Worm (Caenorhabditis elegans) whole organism, L3 larva: ENCODE measurements around the gene B0334.5.

Source experiments
- R02D3.7 ChIP-seq: fragments of 150-350 bp; optimal IDR thresholded peaks from 2 replicates; lab custom pipeline; 2014; ENCODE audit warnings: missing biosample characterization, missing genetic modification characterization
- ZK546.5 ChIP-seq: sonication (generic microtip); optimal IDR thresholded peaks from 2 replicates; lab custom pipeline; 2017; ENCODE audit warnings: missing biosample characterization, missing genetic modification characterization
- aly-2 ChIP-seq: fragments of 150-350 bp; optimal IDR thresholded peaks from 2 replicates; lab custom pipeline; 2014; ENCODE audit warnings: missing biosample characterization, missing genetic modification characterization
- ama-1 ChIP-seq: fragments of 150-350 bp; optimal IDR thresholded peaks from 2 replicates; lab custom pipeline; 2018
- ceh-16 ChIP-seq: sonication (generic microtip); optimal IDR thresholded peaks from 2 replicates; lab custom pipeline; 2017; ENCODE audit warnings: missing biosample characterization, missing genetic modification characterization
- ceh-28 ChIP-seq: fragments of 150-350 bp; optimal IDR thresholded peaks from 2 replicates; lab custom pipeline; 2014; ENCODE audit warnings: missing biosample characterization, missing genetic modification reagents, missing genetic modification characterization
- ceh-82 ChIP-seq: fragments of 150-350 bp; optimal IDR thresholded peaks from 2 replicates; lab custom pipeline; 2014; ENCODE audit warnings: missing biosample characterization, missing genetic modification characterization
- ceh-9 ChIP-seq: sonication (generic microtip); optimal IDR thresholded peaks from 2 replicates; lab custom pipeline; 2018; ENCODE audit warnings: missing biosample characterization, missing genetic modification characterization
- daf-12 ChIP-seq: fragments of 150-350 bp; optimal IDR thresholded peaks from 2 replicates; lab custom pipeline; 2014; ENCODE audit warnings: missing biosample characterization, missing genetic modification reagents, missing genetic modification characterization
- egl-27 ChIP-seq: sonication (generic microtip); optimal IDR thresholded peaks from 4 replicates; lab custom pipeline; 2017; ENCODE audit warnings: missing biosample characterization, missing genetic modification reagents, missing genetic modification characterization
- egl-5 ChIP-seq: fragments of 150-350 bp; optimal IDR thresholded peaks from 2 replicates; lab custom pipeline; 2017; ENCODE audit warnings: missing biosample characterization, missing genetic modification reagents, missing genetic modification characterization, inconsistent platforms
- elt-1 ChIP-seq: fragments of 150-350 bp; optimal IDR thresholded peaks from 2 replicates; lab custom pipeline; 2014; ENCODE audit warnings: missing biosample characterization, missing genetic modification characterization
- elt-2 ChIP-seq: sonication (generic microtip); optimal IDR thresholded peaks from 2 replicates; lab custom pipeline; 2016; ENCODE audit warnings: missing genetic modification reagents, mild to moderate bottlenecking, missing genetic modification characterization, missing compliant biosample characterization
- elt-3 ChIP-seq, 3 experiments: fragments of 150-350 bp in 1 of 3; sonication (generic microtip) in 2 of 3; optimal IDR thresholded peaks; 2 replicates in 2 of 3; 4 replicates in 1 of 3; lab custom pipeline; 2014 to 2017; ENCODE audit warnings: missing biosample characterization in 3 of 3, missing genetic modification characterization in 3 of 3
- eor-1 ChIP-seq, 2 experiments: fragments of 150-350 bp; optimal IDR thresholded peaks; 2 replicates each; lab custom pipeline; 2014 to 2018; ENCODE audit warnings: missing biosample characterization in 2 of 2, missing genetic modification characterization in 2 of 2
- fkh-10 ChIP-seq: sonication (generic microtip); optimal IDR thresholded peaks from 2 replicates; lab custom pipeline; 2017; ENCODE audit warnings: missing biosample characterization, missing genetic modification reagents, missing genetic modification characterization
- fkh-2 ChIP-seq: fragments of 150-350 bp; optimal IDR thresholded peaks from 2 replicates; lab custom pipeline; 2014; ENCODE audit warnings: missing biosample characterization, missing genetic modification reagents, missing genetic modification characterization
- fos-1 ChIP-seq: fragments of 150-350 bp; optimal IDR thresholded peaks from 2 replicates; lab custom pipeline; 2014; ENCODE audit warnings: missing biosample characterization, missing genetic modification characterization
- hmg-11 ChIP-seq: sonication (generic microtip); optimal IDR thresholded peaks from 2 replicates; lab custom pipeline; 2016; ENCODE audit warnings: missing genetic modification characterization, missing compliant biosample characterization
- jun-1 ChIP-seq: fragments of 150-350 bp; optimal IDR thresholded peaks from 2 replicates; lab custom pipeline; 2014; ENCODE audit warnings: missing biosample characterization, missing genetic modification reagents, missing genetic modification characterization
- lin-15B ChIP-seq: fragments of 150-350 bp; optimal IDR thresholded peaks from 2 replicates; lab custom pipeline; 2014; ENCODE audit warnings: missing biosample characterization, missing genetic modification characterization
- lin-39 ChIP-seq: fragments of 150-350 bp; optimal IDR thresholded peaks from 2 replicates; lab custom pipeline; 2018; ENCODE audit warnings: missing biosample characterization, missing genetic modification reagents, missing genetic modification characterization
- lsy-12 ChIP-seq: sonication (generic microtip); optimal IDR thresholded peaks from 2 replicates; lab custom pipeline; 2016; ENCODE audit warnings: mild to moderate bottlenecking, missing genetic modification characterization, missing compliant biosample characterization
- mdl-1 ChIP-seq: fragments of 150-350 bp; optimal IDR thresholded peaks from 2 replicates; lab custom pipeline; 2014; ENCODE audit warnings: missing biosample characterization, missing genetic modification characterization
- mml-1 ChIP-seq: fragments of 150-350 bp; sonication (generic microtip); optimal IDR thresholded peaks from 3 replicates; lab custom pipeline; 2014; ENCODE audit warnings: missing biosample characterization, missing genetic modification characterization
- nfya-1 ChIP-seq: sonication (generic microtip); optimal IDR thresholded peaks from 2 replicates; lab custom pipeline; 2017; ENCODE audit warnings: missing genetic modification characterization, mild to moderate bottlenecking, missing compliant biosample characterization, antibody characterized with exemption, moderate library complexity; ENCODE audit not compliant: insufficient read depth
- nhr-11 ChIP-seq: fragments of 150-350 bp; optimal IDR thresholded peaks from 2 replicates; lab custom pipeline; 2014; ENCODE audit warnings: missing biosample characterization, missing genetic modification characterization
- nhr-12 ChIP-seq: fragments of 150-350 bp; optimal IDR thresholded peaks from 2 replicates; lab custom pipeline; 2014; ENCODE audit warnings: missing biosample characterization, missing genetic modification characterization
- nhr-23 ChIP-seq: fragments of 150-350 bp; optimal IDR thresholded peaks from 2 replicates; lab custom pipeline; 2014; ENCODE audit warnings: missing biosample characterization, missing genetic modification reagents, missing genetic modification characterization
- nhr-237 ChIP-seq: fragments of 150-350 bp; optimal IDR thresholded peaks from 2 replicates; lab custom pipeline; 2014; ENCODE audit warnings: missing biosample characterization, missing genetic modification characterization
- nhr-25 ChIP-seq: sonication (generic microtip); optimal IDR thresholded peaks from 2 replicates; lab custom pipeline; 2017; ENCODE audit warnings: missing biosample characterization, missing genetic modification characterization
- nhr-28 ChIP-seq: fragments of 150-350 bp; optimal IDR thresholded peaks from 2 replicates; lab custom pipeline; 2014; ENCODE audit warnings: missing biosample characterization, missing genetic modification characterization
- nhr-43 ChIP-seq: sonication (generic microtip); optimal IDR thresholded peaks from 2 replicates; lab custom pipeline; 2016; ENCODE audit warnings: mild to moderate bottlenecking, missing genetic modification characterization, missing compliant biosample characterization; ENCODE audit not compliant: poor library complexity, severe bottlenecking
- nhr-67 ChIP-seq: fragments of 150-350 bp; optimal IDR thresholded peaks from 2 replicates; lab custom pipeline; 2014; ENCODE audit warnings: missing biosample characterization, missing genetic modification characterization
- nhr-76 ChIP-seq: fragments of 150-350 bp; sonication (generic microtip); optimal IDR thresholded peaks from 5 replicates; lab custom pipeline; 2014; ENCODE audit warnings: missing biosample characterization, missing genetic modification characterization
- nhr-77 ChIP-seq: fragments of 150-350 bp; optimal IDR thresholded peaks from 2 replicates; lab custom pipeline; 2014; ENCODE audit warnings: missing biosample characterization, missing genetic modification characterization
- pha-4 ChIP-seq: fragments of 150-350 bp; optimal IDR thresholded peaks from 2 replicates; lab custom pipeline; 2014; ENCODE audit warnings: missing biosample characterization, missing genetic modification reagents, missing genetic modification characterization
- pqm-1 ChIP-seq: fragments of 150-350 bp; optimal IDR thresholded peaks from 2 replicates; lab custom pipeline; 2017; ENCODE audit warnings: missing biosample characterization, missing genetic modification characterization, inconsistent platforms
- sea-2 ChIP-seq: fragments of 150-350 bp; sonication (generic microtip); optimal IDR thresholded peaks from 4 replicates; lab custom pipeline; 2014; ENCODE audit warnings: missing biosample characterization, missing genetic modification reagents, missing genetic modification characterization
- skn-1 ChIP-seq: fragments of 150-350 bp; optimal IDR thresholded peaks from 2 replicates; lab custom pipeline; 2014; ENCODE audit warnings: missing biosample characterization, missing genetic modification characterization
- snpc-4 ChIP-seq: fragments of 150-350 bp; optimal IDR thresholded peaks from 2 replicates; lab custom pipeline; 2014; ENCODE audit warnings: missing biosample characterization, missing genetic modification characterization
- tbx-2 ChIP-seq: sonication (generic microtip); optimal IDR thresholded peaks from 2 replicates; lab custom pipeline; 2016; ENCODE audit warnings: mild to moderate bottlenecking, missing genetic modification characterization, missing compliant biosample characterization
- unc-39 ChIP-seq: sonication (generic microtip); optimal IDR thresholded peaks from 4 replicates; lab custom pipeline; 2017; ENCODE audit warnings: missing biosample characterization, missing genetic modification characterization
- unc-62 ChIP-seq: fragments of 150-350 bp; sonication (generic microtip); optimal IDR thresholded peaks from 4 replicates; lab custom pipeline; 2014; ENCODE audit warnings: missing biosample characterization, missing genetic modification reagents, missing genetic modification characterization
- zag-1 ChIP-seq: fragments of 150-350 bp; optimal IDR thresholded peaks from 2 replicates; lab custom pipeline; 2014; ENCODE audit warnings: missing biosample characterization, missing genetic modification characterization
- ztf-11 ChIP-seq: fragments of 150-350 bp; optimal IDR thresholded peaks from 2 replicates; lab custom pipeline; 2014; ENCODE audit warnings: missing biosample characterization, missing genetic modification characterization
- ztf-4 ChIP-seq: fragments of 150-350 bp; optimal IDR thresholded peaks from 2 replicates; lab custom pipeline; 2014; ENCODE audit warnings: missing biosample characterization, missing genetic modification characterization

B0334.5 gene

DNA sequence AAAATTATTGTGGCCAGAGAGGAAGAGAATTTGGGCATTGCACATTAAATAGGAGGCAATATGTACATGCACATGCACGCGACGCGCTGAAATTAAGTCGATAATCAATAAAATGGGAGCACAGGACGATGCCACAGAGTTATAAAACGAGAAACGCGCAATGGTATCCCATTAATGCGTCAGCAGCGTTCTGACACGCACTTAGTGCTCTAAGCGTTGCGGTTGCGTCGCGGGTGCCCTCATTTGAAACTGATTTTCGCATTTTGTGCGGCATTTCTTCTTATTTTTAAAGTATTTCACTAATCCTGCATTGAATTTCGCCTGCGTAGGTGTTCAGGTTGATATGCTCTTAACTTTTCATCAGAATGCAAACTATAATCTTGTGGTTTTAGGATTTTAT, 44.4 kb upstream of the B0334.5 start, which contains the start of gene rsp-1:
Gene rsp-1 (plus strand): TSS at position 338 of the 400 bp plus-strand sequence.
- TF ChIP-seq mdl-1 (tag; lab: Kevin White, UChicago) (no peak), aly-2 (tag; lab: Kevin White, UChicago) (no peak), R02D3.7 (tag; lab: Kevin White, UChicago) (peak; percentile 85), mml-1 (tag; lab: Kevin White, UChicago) (no peak), lin-15B (peak; percentile 90), nhr-237 (tag; lab: Kevin White, UChicago) (no peak), unc-39 (no peak), hmg-11 (tag; lab: Kevin White, UChicago) (peak; percentile 80), nhr-28 (tag; lab: Kevin White, UChicago) (no peak), nhr-12 (tag; lab: Kevin White, UChicago) (no peak), daf-12 (tag; lab: Kevin White, UChicago) (no peak), zag-1 (peak; percentile 7), ztf-11 (tag; lab: Kevin White, UChicago) (no peak), pqm-1 (tag; lab: Kevin White, UChicago) (peak; percentile 84), skn-1 (peak; percentile 45), nfya-1 (tag; lab: Kevin White, UChicago) (peak; percentile 88), nhr-25 (peak; percentile 87), elt-3 (tag; optimal IDR thresholded peaks at IDR 0.05; lab: Kevin White, UChicago) (no peak), eor-1 (tag; optimal IDR thresholded peaks at IDR 0.05; lab: Kevin White, UChicago) (no peak), snpc-4 (tag; lab: Kevin White, UChicago) (peak; percentile 90), nhr-76 (tag; lab: Kevin White, UChicago) (no peak), ama-1 (no peak), nhr-43 (tag; lab: Kevin White, UChicago) (peak; percentile 87), pha-4 (tag; lab: Kevin White, UChicago) (peak; percentile 95), egl-5 (tag; lab: Kevin White, UChicago) (peak; percentile 85), jun-1 (tag; lab: Kevin White, UChicago) (peak; percentile 82), unc-62 (no peak), lin-39 (tag; lab: Kevin White, UChicago) (peak; percentile 95), ceh-16 (tag; lab: Kevin White, UChicago) (no peak), fkh-2 (no peak), ceh-9 (tag; lab: Kevin White, UChicago) (no peak), fos-1 (tag; lab: Kevin White, UChicago) (no peak), tbx-2 (tag; lab: Kevin White, UChicago) (peak; percentile 74), nhr-77 (tag; lab: Kevin White, UChicago) (no peak), lsy-12 (peak; percentile 89), ceh-28 (peak; percentile 87), ztf-4 (tag; lab: Kevin White, UChicago) (peak; percentile 50), ZK546.5 (tag; lab: Kevin White, UChicago) (no peak), egl-27 (no peak), elt-2 (tag; lab: Kevin White, UChicago) (peak; percentile 90), elt-1 (tag; lab: Kevin White, UChicago) (peak; percentile 26), fkh-10 (GFP tag; lab: Kevin White, UChicago) (no peak), nhr-23 (tag; lab: Kevin White, UChicago) (peak; percentile 96), nhr-67 (no peak), sea-2 (GFP tag; lab: Kevin White, UChicago) (peak; percentile 68), ceh-82 (tag; lab: Kevin White, UChicago) (peak; percentile 28), nhr-11 (peak; percentile 70)
